Fruit fly (Drosophila melanogaster): ENCODE results near the gene Muc14A.

Gene Muc14A

dm6 chrX:16008814-16009213 is at the start of gene Muc14A:
TSS of gene Muc14A (plus strand) at chrX:16009114.
- TF ChIP-seq CG12768 (GFP tag; optimal IDR thresholded peaks at IDR 0.05): no peak
- no peak for TF ChIP-seq CG14711 (tag; optimal IDR thresholded peaks at IDR 0.05)
- no peak for TF ChIP-seq toe (GFP tag; optimal IDR thresholded peaks at IDR 0.05)
- TF ChIP-seq cic (GFP tag; optimal IDR thresholded peaks at IDR 0.05): no peak
- no peak for TF ChIP-seq Mnt (GFP tag; optimal IDR thresholded peaks at IDR 0.05)

- TF ChIP-seq cic (GFP tag; optimal IDR thresholded peaks at IDR 0.05) (no peak), toe (GFP tag; optimal IDR thresholded peaks at IDR 0.05) (no peak), CG11617 (GFP tag; optimal IDR thresholded peaks at IDR 0.05) (no peak), CG12768 (GFP tag; optimal IDR thresholded peaks at IDR 0.05) (no peak), CG33017 (tag; optimal IDR thresholded peaks at IDR 0.05) (no peak), CG1620 (GFP tag; optimal IDR thresholded peaks at IDR 0.05) (no peak), Mnt (GFP tag; optimal IDR thresholded peaks at IDR 0.05) (no peak), Clk (GFP tag; optimal IDR thresholded peaks at IDR 0.05) (no peak), cnc (optimal IDR thresholded peaks at IDR 0.05) (no peak), CG7101 (tag; optimal IDR thresholded peaks at IDR 0.05) (no peak), pad (GFP tag; optimal IDR thresholded peaks at IDR 0.05) (no peak), CG14711 (tag; optimal IDR thresholded peaks at IDR 0.05) (no peak), kay (GFP tag; ENCODE audit: borderline replicate concordance) (no peak), CG7045 (GFP tag; optimal IDR thresholded peaks at IDR 0.05) (no peak), Hr96 (GFP tag; optimal IDR thresholded peaks at IDR 0.05) (no peak)
These were observed 39.3 kb upstream of the Muc14A start for dm6 chrX:15969577-15969976.

- TF ChIP-seq CG5204 (GFP tag; optimal IDR thresholded peaks at IDR 0.05) (no peak), CG11617 (GFP tag; optimal IDR thresholded peaks at IDR 0.05) (no peak), CG12768 (GFP tag; optimal IDR thresholded peaks at IDR 0.05) (no peak), kay (GFP tag; ENCODE audit: borderline replicate concordance) (no peak), Clk (GFP tag; optimal IDR thresholded peaks at IDR 0.05) (no peak), pad (GFP tag; optimal IDR thresholded peaks at IDR 0.05) (no peak), CG1620 (GFP tag; optimal IDR thresholded peaks at IDR 0.05) (no peak), bab1 (GFP tag; optimal IDR thresholded peaks at IDR 0.05) (no peak), Mnt (GFP tag; optimal IDR thresholded peaks at IDR 0.05) (no peak), CG7045 (GFP tag; optimal IDR thresholded peaks at IDR 0.05) (no peak), Hr96 (GFP tag; optimal IDR thresholded peaks at IDR 0.05) (no peak), toe (GFP tag; optimal IDR thresholded peaks at IDR 0.05) (no peak), cnc (optimal IDR thresholded peaks at IDR 0.05) (no peak)
These were observed 37.3 kb upstream of the Muc14A start for dm6 chrX:15971574-15971973.

dm6 chrX:15973157-15973774 is 35.6 kb upstream of the Muc14A start, which contains the start of gene mmd:
TSS of gene mmd (minus strand) at chrX:15973159.
- no peak for TF ChIP-seq CG7101 (tag; optimal IDR thresholded peaks at IDR 0.05)
- no peak for TF ChIP-seq pad (GFP tag; optimal IDR thresholded peaks at IDR 0.05)
- no peak for TF ChIP-seq kay (GFP tag; ENCODE audit: borderline replicate concordance)
- TF ChIP-seq ovo (GFP tag; optimal IDR thresholded peaks at IDR 0.05): no peak
- TF ChIP-seq CG33017 (tag; optimal IDR thresholded peaks at IDR 0.05): no peak
- TF ChIP-seq CG11617 (GFP tag; optimal IDR thresholded peaks at IDR 0.05): no peak
- TF ChIP-seq Clk (GFP tag; optimal IDR thresholded peaks at IDR 0.05): no peak
- TF ChIP-seq CG14711 (tag; optimal IDR thresholded peaks at IDR 0.05): no peak
- TF ChIP-seq CG1620 (GFP tag; optimal IDR thresholded peaks at IDR 0.05): no peak
- no peak for TF ChIP-seq CG12768 (GFP tag; optimal IDR thresholded peaks at IDR 0.05)
- no peak for TF ChIP-seq tj (GFP tag; optimal IDR thresholded peaks at IDR 0.05)
- no peak for TF ChIP-seq CG5204 (GFP tag; optimal IDR thresholded peaks at IDR 0.05)
- no peak for TF ChIP-seq Crg-1 (GFP tag; optimal IDR thresholded peaks at IDR 0.05)

DNA sequence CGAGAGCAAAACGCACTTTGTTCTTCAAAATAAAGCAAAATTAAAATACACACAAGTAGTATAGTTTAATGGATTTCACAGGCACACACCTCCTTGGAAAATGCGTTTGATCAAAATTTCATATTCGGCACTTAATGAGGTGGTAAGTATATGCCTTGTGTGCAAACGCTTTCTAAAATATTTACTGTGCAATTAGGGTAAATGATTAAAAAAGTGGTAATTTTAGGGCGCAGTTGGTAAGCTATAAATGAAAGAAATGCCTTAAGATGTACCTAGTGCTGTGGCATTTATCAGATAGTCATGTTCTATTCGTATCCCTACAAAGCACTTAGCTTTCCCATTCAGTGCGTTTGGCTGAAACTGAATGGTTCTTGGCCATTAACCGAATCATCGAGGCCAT is 34.8 kb upstream of the Muc14A start, which contains the start of gene Or13a:
Gene Or13a, plus strand, starts transcription at position 301 of the 400 bp plus-strand sequence.
- TF ChIP-seq cic (GFP tag; optimal IDR thresholded peaks at IDR 0.05) (no peak), Hr96 (GFP tag; optimal IDR thresholded peaks at IDR 0.05) (no peak), Clk (GFP tag; optimal IDR thresholded peaks at IDR 0.05) (no peak), CG11617 (GFP tag; optimal IDR thresholded peaks at IDR 0.05) (no peak), cnc (optimal IDR thresholded peaks at IDR 0.05) (no peak), CG12768 (GFP tag; optimal IDR thresholded peaks at IDR 0.05) (no peak), CG5204 (GFP tag; optimal IDR thresholded peaks at IDR 0.05) (no peak), toe (GFP tag; optimal IDR thresholded peaks at IDR 0.05) (no peak), pad (GFP tag; optimal IDR thresholded peaks at IDR 0.05) (no peak), CG33017 (tag; optimal IDR thresholded peaks at IDR 0.05) (no peak), bab1 (GFP tag; optimal IDR thresholded peaks at IDR 0.05) (no peak), Mnt (GFP tag; optimal IDR thresholded peaks at IDR 0.05) (no peak), CG7045 (GFP tag; optimal IDR thresholded peaks at IDR 0.05) (no peak), kay (GFP tag; ENCODE audit: borderline replicate concordance) (no peak), CG1620 (GFP tag; optimal IDR thresholded peaks at IDR 0.05) (no peak), CG14711 (tag; optimal IDR thresholded peaks at IDR 0.05) (no peak), Crg-1 (GFP tag; optimal IDR thresholded peaks at IDR 0.05) (no peak)

DNA sequence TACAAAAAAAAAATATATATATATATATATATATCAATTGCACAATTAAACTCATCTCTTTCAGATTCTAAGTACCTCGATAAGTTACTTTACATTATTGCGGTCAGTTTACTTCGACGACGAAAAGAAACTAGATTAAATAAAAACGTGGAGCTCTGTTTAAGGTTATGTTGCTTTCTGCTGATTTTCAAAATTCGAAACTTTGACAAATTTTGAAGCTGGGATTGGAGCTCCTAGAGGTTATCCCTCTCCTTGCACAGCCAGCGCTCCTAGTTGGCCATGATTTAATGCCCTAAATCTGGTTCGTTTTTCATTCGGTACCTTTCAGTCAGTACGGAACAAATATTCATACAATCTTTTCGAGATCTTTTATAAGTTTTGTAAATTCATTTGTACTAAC is 32.3 kb upstream of the Muc14A start, which contains the start of gene CG42766:
Gene CG42766, plus strand, starts transcription at position 301 of the 400 bp plus-strand sequence.
- no peak for TF ChIP-seq pad (GFP tag; optimal IDR thresholded peaks at IDR 0.05)
- no peak for TF ChIP-seq cic (GFP tag; optimal IDR thresholded peaks at IDR 0.05)
- no peak for TF ChIP-seq Clk (GFP tag; optimal IDR thresholded peaks at IDR 0.05)
- no peak for TF ChIP-seq CG14711 (tag; optimal IDR thresholded peaks at IDR 0.05)

DNA sequence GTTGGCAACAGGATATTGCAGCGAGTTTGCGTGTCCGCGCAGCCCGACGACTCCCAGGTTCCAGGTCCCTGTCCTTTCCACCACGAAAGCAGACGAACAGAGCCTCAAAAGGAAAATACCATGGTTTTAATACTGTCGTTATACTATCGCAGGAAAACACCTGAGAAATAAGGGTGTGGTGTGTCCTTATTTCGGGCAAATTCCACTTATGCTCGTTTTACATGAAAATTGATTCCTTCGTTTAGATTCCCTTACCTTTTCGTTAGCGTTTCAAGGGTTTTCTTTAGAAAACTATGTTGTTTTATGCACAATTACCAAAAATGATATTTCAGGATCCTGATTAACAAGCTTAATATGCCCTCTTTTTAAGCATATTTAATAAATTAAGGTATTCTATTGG is 26.1 kb upstream of the Muc14A start, which contains the start of gene Cep164:
Gene Cep164, minus strand, starts transcription at position 101 of the 400 bp plus-strand sequence.
- no peak for TF ChIP-seq cnc (optimal IDR thresholded peaks at IDR 0.05)
- no peak for TF ChIP-seq cic (GFP tag; optimal IDR thresholded peaks at IDR 0.05)
- TF ChIP-seq CG11617 (GFP tag; optimal IDR thresholded peaks at IDR 0.05): no peak
- no peak for TF ChIP-seq CG7045 (GFP tag; optimal IDR thresholded peaks at IDR 0.05)
- TF ChIP-seq ovo (GFP tag; optimal IDR thresholded peaks at IDR 0.05): no peak
- no peak for TF ChIP-seq kay (GFP tag; ENCODE audit: borderline replicate concordance)
- TF ChIP-seq Hr96 (GFP tag; optimal IDR thresholded peaks at IDR 0.05): no peak
- TF ChIP-seq CG5204 (GFP tag; optimal IDR thresholded peaks at IDR 0.05): no peak
- no peak for TF ChIP-seq toe (GFP tag; optimal IDR thresholded peaks at IDR 0.05)
- no peak for TF ChIP-seq bab1 (GFP tag; optimal IDR thresholded peaks at IDR 0.05)
- no peak for TF ChIP-seq Mnt (GFP tag; optimal IDR thresholded peaks at IDR 0.05)
- TF ChIP-seq Clk (GFP tag; optimal IDR thresholded peaks at IDR 0.05): no peak
- TF ChIP-seq CG14711 (tag; optimal IDR thresholded peaks at IDR 0.05): no peak
- no peak for TF ChIP-seq tj (GFP tag; optimal IDR thresholded peaks at IDR 0.05)
- no peak for TF ChIP-seq CG7101 (tag; optimal IDR thresholded peaks at IDR 0.05)

Measured in whole organism, adult.